Fruit fly (Drosophila melanogaster) S2 (cell line): ENCODE measurements around the gene CG43246.

Experiments
- CG8478 ChIP-seq: fragments of >200 bp; optimal IDR thresholded peaks from 2 replicates; lab custom pipeline; 2018
- CTCF ChIP-seq, 2 experiments: fragments of >200 bp; optimal IDR thresholded peaks; 2 replicates each; lab custom pipeline; 2018

DNA sequence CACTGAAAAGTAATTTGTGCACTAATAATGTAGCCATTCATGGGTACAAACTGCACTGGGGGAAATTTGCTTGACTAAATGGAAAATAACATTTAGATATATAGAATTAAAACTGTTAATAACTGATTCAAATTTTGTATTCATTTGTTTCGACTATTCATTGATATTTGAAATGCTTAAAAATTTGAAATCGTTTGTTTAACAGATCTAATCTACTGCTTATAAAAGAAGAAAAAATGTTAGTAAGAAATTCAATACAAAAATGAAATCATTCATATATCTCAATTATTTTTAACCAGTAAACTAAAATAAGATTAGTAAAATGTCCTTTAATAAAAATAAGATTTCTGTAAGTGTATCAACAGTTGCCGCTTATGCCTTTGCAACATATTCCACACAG, 39.5 kb downstream of the CG43246 start:
- TF ChIP-seq CTCF (optimal IDR thresholded peaks at IDR 0.05; lab: Kevin White, UChicago) (no peak), CG8478 (lab: Kevin White, UChicago) (no peak)
